Fruit fly (Drosophila melanogaster): ENCODE results near the gene Gld.

Gene Gld

dm6 chr3R:7309579-7310037 is 44.1 kb upstream of the Gld start, which contains the start of gene rn (continued):
- TF ChIP-seq CG6689 (GFP tag; IDR thresholded peaks at IDR 0.05), result no peak
- no peak for TF ChIP-seq CG6683 (GFP tag; optimal IDR thresholded peaks at IDR 0.05)
- no peak for TF ChIP-seq BtbVII (GFP tag; optimal IDR thresholded peaks at IDR 0.05)
- TF ChIP-seq mirr (GFP tag; optimal IDR thresholded peaks at IDR 0.05), result no peak
- TF ChIP-seq Taf1 (GFP tag; IDR thresholded peaks at IDR 0.05), result no peak
- 0 out of 2 replicates have a peak, but pooled peaks have one; percentile 16 for TF ChIP-seq CG9932 (GFP tag; IDR thresholded peaks at IDR 0.05)
- TF ChIP-seq Drgx (GFP tag; IDR thresholded peaks at IDR 0.05), result 0 out of 2 replicates have a peak, but pooled peaks have one; percentile 43
- peak; percentile 92 for TF ChIP-seq z (GFP tag; IDR thresholded peaks at IDR 0.05)
- TF ChIP-seq Lpt (GFP tag; optimal IDR thresholded peaks at IDR 0.05), result no peak
- TF ChIP-seq CG4328 (GFP tag; optimal IDR thresholded peaks at IDR 0.05), result no peak
- TF ChIP-seq lov (optimal IDR thresholded peaks at IDR 0.05), result no peak
- no peak for TF ChIP-seq lov (GFP tag; IDR thresholded peaks at IDR 0.05)
- TF ChIP-seq Nf-YB (GFP tag; optimal IDR thresholded peaks at IDR 0.05), result peak; percentile 89
- TF ChIP-seq CG11695 (GFP tag; IDR thresholded peaks at IDR 0.05), result no peak
- TF ChIP-seq Fer2 (tag; optimal IDR thresholded peaks at IDR 0.05), result no peak
- no peak for TF ChIP-seq CG16779 (GFP tag; IDR thresholded peaks at IDR 0.05)
- no peak for TF ChIP-seq CG3838 (GFP tag; optimal IDR thresholded peaks at IDR 0.05)
- no peak for TF ChIP-seq H15 (GFP tag; IDR thresholded peaks at IDR 0.05)
- no peak for TF ChIP-seq CG17568 (GFP tag; optimal IDR thresholded peaks at IDR 0.05)
- TF ChIP-seq NC2α (GFP tag; optimal IDR thresholded peaks at IDR 0.05), result no peak
- no peak for TF ChIP-seq B-H1 (GFP tag; IDR thresholded peaks at IDR 0.05)
- no peak for TF ChIP-seq Rfx (GFP tag; IDR thresholded peaks at IDR 0.05)
- TF ChIP-seq CG10543 (GFP tag; optimal IDR thresholded peaks at IDR 0.05), result no peak
- TF ChIP-seq trem (tag; optimal IDR thresholded peaks at IDR 0.05), result no peak
- TF ChIP-seq Deaf1 (tag; optimal IDR thresholded peaks at IDR 0.05), result peak; percentile 32
- TF ChIP-seq ttk (GFP tag; IDR thresholded peaks at IDR 0.05), result no peak
- no peak for TF ChIP-seq CG3995 (GFP tag; optimal IDR thresholded peaks at IDR 0.05)
- no peak for TF ChIP-seq dmrt11E (tag; optimal IDR thresholded peaks at IDR 0.05)
- no peak for TF ChIP-seq CG12236 (GFP tag; optimal IDR thresholded peaks at IDR 0.05)
- TF ChIP-seq CG10321 (GFP tag; IDR thresholded peaks at IDR 0.05), result peak; percentile 75
- TF ChIP-seq Sox102F (GFP tag; optimal IDR thresholded peaks at IDR 0.05), result no peak
- TF ChIP-seq sqz (GFP tag; optimal IDR thresholded peaks at IDR 0.05), result peak; percentile 20
- TF ChIP-seq CG18011 (GFP tag; optimal IDR thresholded peaks at IDR 0.05), result no peak
- TF ChIP-seq bowl (GFP tag; IDR thresholded peaks at IDR 0.05), result no peak
- TF ChIP-seq CG18619 (GFP tag; optimal IDR thresholded peaks at IDR 0.05), result no peak
- TF ChIP-seq ewg (GFP tag; optimal IDR thresholded peaks at IDR 0.05), result peak; percentile 92
- TF ChIP-seq toy (GFP tag; IDR thresholded peaks at IDR 0.05), result no peak
- no peak for TF ChIP-seq C15 (GFP tag; IDR thresholded peaks at IDR 0.05)
- no peak for TF ChIP-seq fd96Cb (tag; optimal IDR thresholded peaks at IDR 0.05)
- no peak for TF ChIP-seq CG2202 (tag; optimal IDR thresholded peaks at IDR 0.05)
- TF ChIP-seq sug (tag; optimal IDR thresholded peaks at IDR 0.05), result no peak
- TF ChIP-seq nom (GFP tag; optimal IDR thresholded peaks at IDR 0.05), result peak; percentile 51
- no peak for TF ChIP-seq CG6654 (GFP tag; optimal IDR thresholded peaks at IDR 0.05)
- TF ChIP-seq CG17612 (GFP tag; IDR thresholded peaks at IDR 0.05), result no peak
- TF ChIP-seq CG13287 (GFP tag; IDR thresholded peaks at IDR 0.05; ENCODE audit: partially characterized antibody), result peak; percentile 21; the same call in 1 of the 2 replicates
- no peak for TF ChIP-seq Six4 (GFP tag; optimal IDR thresholded peaks at IDR 0.05)
- TF ChIP-seq HmgZ (tag; optimal IDR thresholded peaks at IDR 0.05), result no peak
- no peak for TF ChIP-seq corto (GFP tag; optimal IDR thresholded peaks at IDR 0.05)
- no peak for TF ChIP-seq wor (GFP tag; IDR thresholded peaks at IDR 0.05)
- TF ChIP-seq esg (GFP tag; conservative IDR thresholded peaks at IDR 0.05), result no peak
- no peak for TF ChIP-seq fd3F (GFP tag; optimal IDR thresholded peaks at IDR 0.05)
- no peak for TF ChIP-seq CG12744 (GFP tag; optimal IDR thresholded peaks at IDR 0.05)
